Worm (Caenorhabditis elegans) whole organism, L1 larva: ENCODE results near the gene epg-6.

Experiments used
- Y116A8C.19 ChIP-seq: sonication (generic microtip); optimal IDR thresholded peaks from 2 replicates; lab custom pipeline; 2016; ENCODE audit warnings: missing compliant biosample characterization, missing genetic modification characterization, borderline replicate concordance
- aha-1 ChIP-seq: fragments of 150-350 bp; optimal IDR thresholded peaks from 2 replicates; lab custom pipeline; 2014; ENCODE audit warnings: missing biosample characterization, missing genetic modification characterization
- blmp-1 ChIP-seq: fragments of 150-350 bp; optimal IDR thresholded peaks from 2 replicates; lab custom pipeline; 2014; ENCODE audit warnings: missing biosample characterization, missing genetic modification characterization
- ceh-63 ChIP-seq: fragments of 200-800 bp; sonication (Bioruptor generic); optimal IDR thresholded peaks from 2 replicates; lab custom pipeline; 2018; ENCODE audit warnings: mild to moderate bottlenecking, missing genetic modification characterization, missing compliant biosample characterization
- ceh-8 ChIP-seq: fragments of 200-800 bp; sonication (Bioruptor generic); optimal IDR thresholded peaks from 2 replicates; lab custom pipeline; 2018; ENCODE audit warnings: mild to moderate bottlenecking, missing genetic modification characterization, moderate library complexity, missing compliant biosample characterization
- ceh-82 ChIP-seq, 3 experiments: fragments of 150-350 bp in 1 of 3; sonication (generic microtip) in 2 of 3; optimal IDR thresholded peaks; 2 replicates each; lab custom pipeline; 2014 to 2017; ENCODE audit warnings: missing biosample characterization in 3 of 3, missing genetic modification characterization in 3 of 3
- ceh-88 ChIP-seq: fragments of 200-800 bp; sonication (Bioruptor generic); IDR thresholded peaks from 2 replicates; pipeline ENCODE4 v1.3.6; 2022; ENCODE audit warnings: missing genetic modification characterization, missing compliant biosample characterization
- ces-1 ChIP-seq: fragments of 150-350 bp; optimal IDR thresholded peaks from 2 replicates; lab custom pipeline; 2014; ENCODE audit warnings: missing biosample characterization, missing genetic modification reagents, missing genetic modification characterization
- dpl-1 ChIP-seq, 3 experiments: fragments of 150-350 bp in 2 of 3; sonication (generic microtip) in 1 of 3; optimal IDR thresholded peaks; 2 replicates each; lab custom pipeline; 2014 to 2017; ENCODE audit warnings: missing biosample characterization in 3 of 3, missing genetic modification characterization in 3 of 3, missing genetic modification reagents in 3 of 3
- dsc-1 ChIP-seq: sonication (generic microtip); optimal IDR thresholded peaks from 2 replicates; lab custom pipeline; 2016; ENCODE audit warnings: mild to moderate bottlenecking, missing genetic modification characterization, missing compliant biosample characterization
- efl-3 ChIP-seq: fragments of 200-800 bp; sonication (Bioruptor generic); optimal IDR thresholded peaks from 2 replicates; lab custom pipeline; 2018; ENCODE audit warnings: mild to moderate bottlenecking, missing genetic modification characterization, missing compliant biosample characterization
- egl-13 ChIP-seq: sonication (generic microtip); optimal IDR thresholded peaks from 2 replicates; lab custom pipeline; 2016; ENCODE audit warnings: missing genotype, missing genetic modification reagents, missing genetic modification characterization, missing compliant biosample characterization
- ets-5 ChIP-seq: fragments of 200-800 bp; sonication (Bioruptor generic); IDR thresholded peaks from 2 replicates; pipeline ENCODE4 v1.3.6; 2022; ENCODE audit warnings: missing genetic modification characterization, missing compliant biosample characterization
- fkh-10 ChIP-seq: sonication (generic microtip); optimal IDR thresholded peaks from 2 replicates; lab custom pipeline; 2017; ENCODE audit warnings: missing biosample characterization, missing genetic modification reagents, missing genetic modification characterization
- fos-1 ChIP-seq: fragments of 150-350 bp; optimal IDR thresholded peaks from 2 replicates; lab custom pipeline; 2014; ENCODE audit warnings: missing biosample characterization, missing genetic modification characterization
- grh-1 ChIP-seq: fragments of 200-800 bp; sonication (Bioruptor generic); IDR thresholded peaks from 2 replicates; pipeline ENCODE4 v1.3.6; 2022; ENCODE audit warnings: missing genetic modification reagents, missing genetic modification characterization, missing compliant biosample characterization
- hpl-2 ChIP-seq: fragments of 150-350 bp; optimal IDR thresholded peaks from 2 replicates; lab custom pipeline; 2014; ENCODE audit warnings: missing biosample characterization, missing genetic modification reagents, missing genetic modification characterization
- jun-1 ChIP-seq: fragments of 150-350 bp; optimal IDR thresholded peaks from 2 replicates; lab custom pipeline; 2014; ENCODE audit warnings: missing biosample characterization, missing genetic modification reagents, missing genetic modification characterization
- lin-13 ChIP-seq: fragments of 150-350 bp; optimal IDR thresholded peaks from 2 replicates; lab custom pipeline; 2014; ENCODE audit warnings: missing biosample characterization, missing genetic modification reagents, missing genetic modification characterization
- lin-14 ChIP-seq: fragments of 200-800 bp; sonication (Bioruptor generic); optimal IDR thresholded peaks from 2 replicates; lab custom pipeline; 2018; ENCODE audit warnings: mild to moderate bottlenecking, missing genetic modification characterization, moderate library complexity, missing compliant biosample characterization
- lin-39 ChIP-seq: fragments of 150-350 bp; optimal IDR thresholded peaks from 2 replicates; lab custom pipeline; 2014; ENCODE audit warnings: missing biosample characterization, missing genetic modification reagents, missing genetic modification characterization
- lir-3 ChIP-seq: sonication (generic microtip); optimal IDR thresholded peaks from 2 replicates; lab custom pipeline; 2016; ENCODE audit warnings: mild to moderate bottlenecking, missing genetic modification characterization, moderate library complexity, missing compliant biosample characterization; ENCODE audit not compliant: poor library complexity
- mab-9 ChIP-seq: fragments of 200-800 bp; sonication (Bioruptor generic); IDR thresholded peaks from 2 replicates; pipeline ENCODE4 v1.3.6; 2022; ENCODE audit warnings: missing genetic modification reagents, missing genetic modification characterization, missing compliant biosample characterization
- mdl-1 ChIP-seq, 2 experiments: fragments of 150-350 bp; optimal IDR thresholded peaks; 2 replicates each; lab custom pipeline; 2014 to 2017; ENCODE audit warnings: missing biosample characterization in 2 of 2, missing genetic modification characterization in 2 of 2, inconsistent platforms in 1 of 2
- mep-1 ChIP-seq: fragments of 150-350 bp; optimal IDR thresholded peaks from 2 replicates; lab custom pipeline; 2014; ENCODE audit warnings: missing biosample characterization, missing genetic modification characterization
- nhr-19 ChIP-seq: fragments of 200-800 bp; sonication (Bioruptor generic); conservative IDR thresholded peaks from 2 replicates; pipeline ENCODE4 v1.3.6; 2022; ENCODE audit warnings: missing genetic modification characterization, missing compliant biosample characterization
- nhr-20 ChIP-seq: sonication (generic microtip); optimal IDR thresholded peaks from 2 replicates; lab custom pipeline; 2016; ENCODE audit warnings: mild to moderate bottlenecking, missing genetic modification characterization, missing compliant biosample characterization
- nhr-47 ChIP-seq: sonication (generic microtip); optimal IDR thresholded peaks from 2 replicates; lab custom pipeline; 2016; ENCODE audit warnings: mild to moderate bottlenecking, missing genetic modification characterization, moderate library complexity, missing compliant biosample characterization
- nhr-71 ChIP-seq: sonication (generic microtip); optimal IDR thresholded peaks from 2 replicates; lab custom pipeline; 2016; ENCODE audit warnings: mild to moderate bottlenecking, missing genetic modification characterization, moderate library complexity, missing compliant biosample characterization
- nhr-76 ChIP-seq: sonication (generic microtip); optimal IDR thresholded peaks from 2 replicates; lab custom pipeline; 2017; ENCODE audit warnings: missing biosample characterization, missing genetic modification characterization
- nhr-84 ChIP-seq: sonication (generic microtip); optimal IDR thresholded peaks from 2 replicates; lab custom pipeline; 2017; ENCODE audit warnings: missing biosample characterization, missing genetic modification characterization
- nhr-85 ChIP-seq: sonication (generic microtip); peaks from one replicate; lab custom pipeline; 2016; ENCODE audit warnings: missing genetic modification characterization, inconsistent platforms, missing compliant biosample characterization
- pqm-1 ChIP-seq: sonication (generic microtip); optimal IDR thresholded peaks from 3 replicates; lab custom pipeline; 2017; ENCODE audit warnings: missing biosample characterization, missing genetic modification characterization
- rnt-1 ChIP-seq: sonication (generic microtip); optimal IDR thresholded peaks from 2 replicates; lab custom pipeline; 2016; ENCODE audit warnings: mild to moderate bottlenecking, missing genetic modification characterization, moderate library complexity, missing compliant biosample characterization
- skn-1 ChIP-seq: fragments of 150-350 bp; optimal IDR thresholded peaks from 2 replicates; lab custom pipeline; 2014; ENCODE audit warnings: missing biosample characterization, missing genetic modification characterization
- snpc-4 ChIP-seq: fragments of 150-350 bp; optimal IDR thresholded peaks from 2 replicates; lab custom pipeline; 2014; ENCODE audit warnings: missing biosample characterization, missing genetic modification characterization
- snu-23 ChIP-seq: sonication (generic microtip); optimal IDR thresholded peaks from 2 replicates; lab custom pipeline; 2016; ENCODE audit warnings: missing genetic modification characterization, missing compliant biosample characterization
- swsn-7 ChIP-seq: sonication (generic microtip); optimal IDR thresholded peaks from 2 replicates; lab custom pipeline; 2016; ENCODE audit warnings: missing genetic modification characterization, missing compliant biosample characterization
- tbx-2 ChIP-seq: sonication (generic microtip); optimal IDR thresholded peaks from 2 replicates; lab custom pipeline; 2016; ENCODE audit warnings: missing genetic modification characterization, missing compliant biosample characterization
- tlp-1 ChIP-seq: fragments of 150-350 bp; optimal IDR thresholded peaks from 2 replicates; lab custom pipeline; 2014; ENCODE audit warnings: missing biosample characterization, missing genetic modification characterization
- unc-130 ChIP-seq: fragments of 150-350 bp; optimal IDR thresholded peaks from 2 replicates; lab custom pipeline; 2017; ENCODE audit warnings: missing biosample characterization, missing genetic modification characterization, inconsistent platforms
- unc-86 ChIP-seq: sonication (generic microtip); optimal IDR thresholded peaks from 2 replicates; lab custom pipeline; 2016; ENCODE audit warnings: missing genetic modification characterization, missing compliant biosample characterization
- unc-98 ChIP-seq: fragments of 200-800 bp; sonication (Bioruptor generic); IDR thresholded peaks from 2 replicates; pipeline ENCODE4 v1.3.6; 2022; ENCODE audit warnings: missing genetic modification characterization, missing compliant biosample characterization
- xbp-1 ChIP-seq: sonication (generic microtip); optimal IDR thresholded peaks from 2 replicates; lab custom pipeline; 2016; ENCODE audit warnings: missing genetic modification characterization, missing compliant biosample characterization
- zip-4 ChIP-seq: fragments of 200-800 bp; sonication (Bioruptor generic); optimal IDR thresholded peaks from 2 replicates; lab custom pipeline; 2018; ENCODE audit warnings: mild to moderate bottlenecking, missing genetic modification characterization, moderate library complexity, missing compliant biosample characterization
- ztf-11 ChIP-seq, 2 experiments: sonication (generic microtip); optimal IDR thresholded peaks; 2 replicates each; lab custom pipeline; 2016 to 2017; ENCODE audit warnings: missing genetic modification characterization in 2 of 2, missing biosample characterization in 1 of 2, missing compliant biosample characterization in 1 of 2

epg-6 gene

DNA sequence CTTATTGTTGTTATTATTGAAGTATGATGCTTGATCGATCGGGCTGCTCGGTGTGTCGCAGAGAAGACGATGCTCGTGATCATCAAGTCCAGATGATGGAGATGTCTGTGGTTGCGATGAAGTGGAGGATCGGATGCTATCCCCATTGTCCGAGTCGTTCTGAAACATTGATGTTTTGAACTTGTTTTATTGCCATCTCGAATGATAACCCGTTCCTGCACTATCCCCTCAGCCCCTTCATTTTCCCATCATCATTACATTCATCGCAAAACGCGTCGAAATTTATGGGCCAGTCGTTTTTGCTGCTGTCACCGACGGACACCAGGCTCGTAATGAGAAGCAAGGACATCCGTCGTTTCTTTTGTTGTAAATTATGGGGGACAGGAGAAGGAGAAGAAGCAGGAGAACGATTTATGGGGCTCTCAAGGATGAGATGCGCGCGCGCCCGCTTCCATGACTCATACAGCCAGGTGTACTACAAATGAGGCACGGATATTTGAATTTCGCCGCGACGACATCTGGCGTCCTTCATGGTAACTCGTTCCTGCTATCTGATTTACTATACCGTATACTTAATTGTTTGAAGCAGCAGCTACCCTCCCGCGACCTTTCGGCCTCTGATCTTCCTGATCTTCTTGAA is 32.0 kb upstream of the epg-6 start:
- peak; percentile 25 for TF ChIP-seq unc-86 (tag; lab: Kevin White, UChicago)
- TF ChIP-seq tbx-2 (tag; lab: Kevin White, UChicago): peak; percentile 66
- TF ChIP-seq nhr-76 (tag; lab: Kevin White, UChicago): no peak
- peak in 1 of 2 experiments; percentile 90 for TF ChIP-seq ztf-11 (tag; optimal IDR thresholded peaks at IDR 0.05; lab: Kevin White, UChicago)
- TF ChIP-seq fkh-10 (GFP tag; lab: Kevin White, UChicago): no peak

ce11 chrIII:10629795-10630194 is 29.8 kb upstream of the epg-6 start:
- TF ChIP-seq nhr-85: peak; percentile 76
- no peak for TF ChIP-seq ceh-82 (tag; optimal IDR thresholded peaks at IDR 0.05; lab: Kevin White, UChicago)
- no peak for TF ChIP-seq efl-3
- no peak for TF ChIP-seq mab-9 (GFP tag; lab: Robert Waterston, UW)
- peak; percentile 2 for TF ChIP-seq nhr-47
- peak; percentile 11 for TF ChIP-seq mep-1 (tag; lab: Kevin White, UChicago)
- no peak for TF ChIP-seq lin-39

- no peak for TF ChIP-seq unc-130 (tag; lab: Kevin White, UChicago)
- no peak for TF ChIP-seq blmp-1
- no peak for TF ChIP-seq nhr-84
- TF ChIP-seq swsn-7: no peak
- TF ChIP-seq fos-1 (tag; lab: Kevin White, UChicago): no peak
- TF ChIP-seq lin-13: no peak
- no peak for TF ChIP-seq tlp-1 (tag; lab: Kevin White, UChicago)
- TF ChIP-seq unc-98 (GFP tag; lab: Robert Waterston, UW): no peak
- no peak for TF ChIP-seq pqm-1 (tag; lab: Kevin White, UChicago)
- TF ChIP-seq ceh-63 (GFP tag; lab: Kevin White, UChicago): no peak
- no peak for TF ChIP-seq grh-1 (GFP tag; lab: Robert Waterston, UW)
- no peak for TF ChIP-seq nhr-19 (GFP tag; lab: Robert Waterston, UW)
- TF ChIP-seq aha-1: no peak
- no peak for TF ChIP-seq nhr-71 (tag; lab: Kevin White, UChicago)
- no peak for TF ChIP-seq ces-1
- no peak for TF ChIP-seq jun-1 (tag; lab: Kevin White, UChicago)
Measured at ce11 chrIII:10629043-10629442, 29.1 kb upstream of the epg-6 start, which contains the start of gene swt-4. swt-4 (minus strand) TSS chrIII:10629143.

- TF ChIP-seq egl-13 (tag; lab: Kevin White, UChicago) (no peak), zip-4 (no peak), nhr-71 (tag; lab: Kevin White, UChicago) (peak; percentile 75), hpl-2 (GFP tag; lab: Kevin White, UChicago) (no peak), lin-14 (GFP tag; lab: Kevin White, UChicago) (peak; percentile 75), ceh-88 (no peak), ceh-8 (GFP tag; lab: Kevin White, UChicago) (no peak), fkh-10 (GFP tag; lab: Kevin White, UChicago) (no peak), dpl-1 (GFP tag; optimal IDR thresholded peaks at IDR 0.05; lab: Kevin White, UChicago) (peak in 2 of 3 experiments; percentile 39 to 42), skn-1 (tag; lab: Kevin White, UChicago) (peak; percentile 31), jun-1 (tag; lab: Kevin White, UChicago) (peak; percentile 0), tlp-1 (tag; lab: Kevin White, UChicago) (no peak), ets-5 (no peak), dsc-1 (peak; percentile 38), nhr-20 (tag; lab: Kevin White, UChicago) (peak; percentile 61), lir-3 (tag; lab: Kevin White, UChicago) (peak; percentile 8), pqm-1 (tag; lab: Kevin White, UChicago) (no peak), xbp-1 (tag; lab: Kevin White, UChicago) (peak; percentile 2), rnt-1 (tag; lab: Kevin White, UChicago) (peak; percentile 74), ceh-82 (tag; optimal IDR thresholded peaks at IDR 0.05; lab: Kevin White, UChicago) (peak in 1 of 3 experiments; percentile 18), snu-23 (GFP tag; lab: Kevin White, UChicago) (peak; percentile 59), swsn-7 (peak; percentile 68), mdl-1 (tag; optimal IDR thresholded peaks at IDR 0.05; lab: Kevin White, UChicago) (peak in 1 of 2 experiments; percentile 58), snpc-4 (tag; lab: Kevin White, UChicago) (peak; percentile 37), nhr-76 (tag; lab: Kevin White, UChicago) (no peak), Y116A8C.19 (tag; lab: Kevin White, UChicago) (no peak), nhr-84 (no peak)
Measured at ce11 chrIII:10628360-10628759, 28.4 kb upstream of the epg-6 start.
